Worm (Caenorhabditis elegans) whole organism, L1 larva: Measurements from ENCODE around the gene ptr-6.

ENCODE experiments used
- C04F5.9 ChIP-seq: sonication (generic microtip); optimal IDR thresholded peaks from 2 replicates; lab custom pipeline; 2016; ENCODE audit warnings: missing genetic modification characterization, missing compliant biosample characterization
- aha-1 ChIP-seq: fragments of 150-350 bp; optimal IDR thresholded peaks from 2 replicates; lab custom pipeline; 2014; ENCODE audit warnings: missing biosample characterization, missing genetic modification characterization
- elt-2 ChIP-seq: sonication (generic microtip); optimal IDR thresholded peaks from 2 replicates; lab custom pipeline; 2016; ENCODE audit warnings: missing genetic modification characterization, mild to moderate bottlenecking, inconsistent platforms, missing compliant biosample characterization, missing genetic modification reagents
- mdl-1 ChIP-seq, 2 experiments: fragments of 150-350 bp; optimal IDR thresholded peaks; 2 replicates each; lab custom pipeline; 2014 to 2017; ENCODE audit warnings: missing biosample characterization in 2 of 2, missing genetic modification characterization in 2 of 2, inconsistent platforms in 1 of 2
- nhr-237 ChIP-seq: fragments of 150-350 bp; optimal IDR thresholded peaks from 2 replicates; lab custom pipeline; 2014; ENCODE audit warnings: missing biosample characterization, missing genetic modification characterization
- pqm-1 ChIP-seq: sonication (generic microtip); optimal IDR thresholded peaks from 3 replicates; lab custom pipeline; 2017; ENCODE audit warnings: missing biosample characterization, missing genetic modification characterization
- swsn-7 ChIP-seq: sonication (generic microtip); optimal IDR thresholded peaks from 2 replicates; lab custom pipeline; 2016; ENCODE audit warnings: missing genetic modification characterization, missing compliant biosample characterization
- unc-62 ChIP-seq: fragments of 150-350 bp; optimal IDR thresholded peaks from 2 replicates; lab custom pipeline; 2014; ENCODE audit warnings: missing biosample characterization, missing genetic modification reagents, missing genetic modification characterization
- ztf-11 ChIP-seq, 2 experiments: sonication (generic microtip); optimal IDR thresholded peaks; 2 replicates each; lab custom pipeline; 2016 to 2017; ENCODE audit warnings: missing genetic modification characterization in 2 of 2, missing biosample characterization in 1 of 2, missing compliant biosample characterization in 1 of 2
- ztf-4 ChIP-seq: fragments of 150-350 bp; optimal IDR thresholded peaks from 2 replicates; lab custom pipeline; 2014; ENCODE audit warnings: missing biosample characterization, missing genetic modification characterization

- TF ChIP-seq mdl-1 (tag; optimal IDR thresholded peaks at IDR 0.05; lab: Kevin White, UChicago) (no peak), aha-1 (tag; lab: Kevin White, UChicago) (no peak), pqm-1 (tag; lab: Kevin White, UChicago) (no peak), nhr-237 (tag; lab: Kevin White, UChicago) (no peak), ztf-11 (tag; optimal IDR thresholded peaks at IDR 0.05; lab: Kevin White, UChicago) (no peak), ztf-4 (no peak), unc-62 (GFP tag; lab: Kevin White, UChicago) (no peak), swsn-7 (tag; lab: Kevin White, UChicago) (no peak), C04F5.9 (tag; lab: Kevin White, UChicago) (no peak), elt-2 (tag; lab: Kevin White, UChicago) (no peak)
Observed at ce11 chrII:5199497-5199896, 47.1 kb downstream of the ptr-6 start, which contains the start of gene msp-50.
